Fruit fly (Drosophila melanogaster) ovary, adult (tissue): ENCODE results near the gene Or65a.

Experiments
- CG17801 ChIP-seq: fragments of 200-800 bp; optimal IDR thresholded peaks from 2 replicates; lab custom pipeline; 2019; ENCODE audit warnings: missing biosample characterization, mild to moderate bottlenecking, missing genetic modification characterization, moderate library complexity; ENCODE audit not compliant: partially characterized antibody

The Or65a gene

dm6 chr3L:6371406-6371805 lies 51.0 kb downstream of the Or65a start:
- no peak for TF ChIP-seq CG17801 (GFP tag; lab: Kevin White, UChicago)
